Worm (Caenorhabditis elegans): Measurements from ENCODE around the gene nhr-181.

DNA sequence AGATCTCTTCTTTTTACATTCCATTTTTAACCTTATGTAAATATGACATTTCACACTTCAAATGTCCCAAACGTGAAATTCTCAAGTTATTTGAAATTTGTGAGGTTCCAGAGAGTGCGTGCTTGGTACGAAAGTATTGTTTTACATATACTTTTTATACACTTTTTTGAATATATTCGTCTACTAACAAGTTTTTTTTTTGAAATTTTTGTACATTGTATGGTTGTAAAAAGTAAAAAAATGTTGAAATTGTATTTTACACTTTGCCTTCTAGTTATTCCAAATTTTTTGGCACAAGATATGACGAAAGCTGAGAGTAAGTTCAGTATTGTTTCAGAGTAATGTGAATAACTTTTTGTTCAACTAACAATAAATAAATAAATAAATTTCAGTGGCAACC lies 39.9 kb downstream of the nhr-181 start, which contains the start of gene lgc-1:
- no peak for TF ChIP-seq aly-1 (tag; optimal IDR thresholded peaks at IDR 0.05)
- no peak for TF ChIP-seq hnd-1 (tag; optimal IDR thresholded peaks at IDR 0.05)
- TF ChIP-seq B0310.2 (tag; optimal IDR thresholded peaks at IDR 0.05) = no peak
- no peak for TF ChIP-seq tbx-11 (GFP tag; IDR thresholded peaks at IDR 0.05)
- TF ChIP-seq ama-1 (optimal IDR thresholded peaks at IDR 0.05) = no peak
- no peak for TF ChIP-seq pes-1 (GFP tag; IDR thresholded peaks at IDR 0.05)
- TF ChIP-seq ceh-36 (tag; optimal IDR thresholded peaks at IDR 0.05) = no peak
- TF ChIP-seq hmbx-1 (tag; optimal IDR thresholded peaks at IDR 0.05) = no peak
- TF ChIP-seq ets-7 (tag; optimal IDR thresholded peaks at IDR 0.05) = no peak
- no peak for TF ChIP-seq sea-1 (GFP tag; conservative IDR thresholded peaks at IDR 0.05)
- no peak for TF ChIP-seq hmg-4 (GFP tag; optimal IDR thresholded peaks at IDR 0.05)
- no peak for TF ChIP-seq tbx-37 (GFP tag; conservative IDR thresholded peaks at IDR 0.05)
